Worm (Caenorhabditis elegans) whole organism, mixed stage, embryonic: ENCODE measurements around the gene hpo-26.

ENCODE experiments used
- M03D4.4 ChIP-seq: sonication (generic microtip); optimal IDR thresholded peaks from 2 replicates; lab custom pipeline; 2017; ENCODE audit warnings: mild to moderate bottlenecking, missing genetic modification characterization, missing compliant biosample characterization
- ceh-39 ChIP-seq: fragments of 150-350 bp; optimal IDR thresholded peaks from 2 replicates; lab custom pipeline; 2014; ENCODE audit warnings: missing biosample characterization, missing genetic modification characterization
- cnd-1 ChIP-seq: fragments of 200-800 bp; sonication (Bioruptor generic); optimal IDR thresholded peaks from 2 replicates; lab custom pipeline; 2018; ENCODE audit warnings: mild to moderate bottlenecking, missing genetic modification characterization, missing compliant biosample characterization
- elt-1 ChIP-seq: sonication (generic microtip); optimal IDR thresholded peaks from 2 replicates; lab custom pipeline; 2017; ENCODE audit warnings: missing genetic modification characterization, mild to moderate bottlenecking, missing compliant biosample characterization, antibody characterized with exemption, moderate library complexity, borderline replicate concordance; ENCODE audit not compliant: insufficient read depth
- lin-13 ChIP-seq: fragments of 150-350 bp; optimal IDR thresholded peaks from 2 replicates; lab custom pipeline; 2014; ENCODE audit warnings: missing biosample characterization, missing genetic modification characterization
- nhr-28 ChIP-seq: fragments of 150-350 bp; optimal IDR thresholded peaks from 2 replicates; lab custom pipeline; 2014; ENCODE audit warnings: missing biosample characterization, missing genetic modification characterization
- nhr-76 ChIP-seq: sonication (generic microtip); optimal IDR thresholded peaks from 2 replicates; lab custom pipeline; 2017; ENCODE audit warnings: missing biosample characterization, missing genetic modification characterization
- unc-39 ChIP-seq: fragments of 150-350 bp; optimal IDR thresholded peaks from 2 replicates; lab custom pipeline; 2014; ENCODE audit warnings: missing biosample characterization, missing genetic modification characterization
- unc-62 ChIP-seq: fragments of 150-350 bp; optimal IDR thresholded peaks from 2 replicates; lab custom pipeline; 2014; ENCODE audit warnings: missing biosample characterization, missing genetic modification reagents, missing genetic modification characterization
- zip-8 ChIP-seq: fragments of 150-350 bp; optimal IDR thresholded peaks from 2 replicates; lab custom pipeline; 2014; ENCODE audit warnings: missing biosample characterization, missing genetic modification characterization

ce11 chrV:6533030-6533429 lies at the start of gene hpo-26:
- TF ChIP-seq cnd-1 (tag; lab: Kevin White, UChicago) (no peak), nhr-28 (tag; lab: Kevin White, UChicago) (no peak), lin-13 (tag; lab: Kevin White, UChicago) (no peak), nhr-76 (tag; lab: Kevin White, UChicago) (no peak), elt-1 (tag; lab: Kevin White, UChicago) (no peak), M03D4.4 (no peak), ceh-39 (tag; lab: Kevin White, UChicago) (no peak), unc-62 (GFP tag; lab: Kevin White, UChicago) (no peak), unc-39 (tag; lab: Kevin White, UChicago) (no peak), zip-8 (tag; lab: Kevin White, UChicago) (no peak)
